Fruit fly (Drosophila melanogaster) whole organism, pupa: ENCODE results near the gene CG7907.

Source experiments
- CG10348 ChIP-seq: fragments of 200-800 bp; sonication (Bioruptor generic); IDR thresholded peaks from 2 replicates; pipeline ENCODE4 v1.3.6; 2022; ENCODE audit warnings: missing biosample characterization, missing genetic modification characterization
- CG12605 ChIP-seq: fragments of 200-800 bp; sonication (Bioruptor generic); IDR thresholded peaks from 2 replicates; pipeline ENCODE4 v1.3.6; 2022; ENCODE audit warnings: missing biosample characterization, missing genetic modification characterization
- CG13204 ChIP-seq: fragments of 200-800 bp; sonication (Bioruptor generic); optimal IDR thresholded peaks from 2 replicates; lab custom pipeline; 2018; ENCODE audit warnings: missing biosample characterization, mild to moderate bottlenecking, missing genetic modification characterization, moderate library complexity
- CG14655 ChIP-seq: fragments of 200-800 bp; sonication (Bioruptor generic); optimal IDR thresholded peaks from 3 replicates; lab custom pipeline; 2017; ENCODE audit warnings: mild to moderate bottlenecking, missing biosample characterization, missing genetic modification reagents, missing genetic modification characterization
- CG15710 ChIP-seq: fragments of 200-800 bp; sonication (Bioruptor generic); optimal IDR thresholded peaks from 2 replicates; lab custom pipeline; 2018; ENCODE audit warnings: missing biosample characterization, mild to moderate bottlenecking, missing genetic modification characterization, moderate library complexity
- CG17806 ChIP-seq: fragments of 200-800 bp; sonication (Bioruptor generic); optimal IDR thresholded peaks from 2 replicates; lab custom pipeline; 2018; ENCODE audit warnings: missing biosample characterization, mild to moderate bottlenecking, missing genetic modification characterization, moderate library complexity
- CG32121 ChIP-seq: fragments of 200-800 bp; sonication (Bioruptor generic); IDR thresholded peaks from 2 replicates; pipeline ENCODE4 v1.3.6; 2022; ENCODE audit warnings: missing biosample characterization, missing genetic modification characterization
- CG34367 ChIP-seq: fragments of 200-800 bp; sonication (Bioruptor generic); optimal IDR thresholded peaks from 2 replicates; lab custom pipeline; 2018; ENCODE audit warnings: missing biosample characterization, mild to moderate bottlenecking, missing genetic modification characterization
- CG4496 ChIP-seq: fragments of 200-800 bp; sonication (Bioruptor generic); IDR thresholded peaks from 3 replicates; pipeline ENCODE4 v1.3.6; 2022; ENCODE audit warnings: missing biosample characterization, missing genetic modification characterization
- CG8159 ChIP-seq: fragments of 200-800 bp; sonication (Bioruptor generic); optimal IDR thresholded peaks from 3 replicates; lab custom pipeline; 2018; ENCODE audit warnings: missing biosample characterization, mild to moderate bottlenecking, missing genetic modification characterization, moderate library complexity
- CG8301 ChIP-seq: fragments of 200-800 bp; sonication (Bioruptor generic); optimal IDR thresholded peaks from 2 replicates; lab custom pipeline; 2018; ENCODE audit warnings: missing biosample characterization, mild to moderate bottlenecking, missing genetic modification characterization
- CG9948 ChIP-seq: fragments of 200-800 bp; sonication (Bioruptor generic); optimal IDR thresholded peaks from 2 replicates; lab custom pipeline; 2018; ENCODE audit warnings: missing biosample characterization, mild to moderate bottlenecking, missing genetic modification characterization, moderate library complexity
- D1 ChIP-seq: fragments of 200-800 bp; sonication (Bioruptor generic); optimal IDR thresholded peaks from 2 replicates; lab custom pipeline; 2018; ENCODE audit warnings: missing biosample characterization, mild to moderate bottlenecking, missing genetic modification characterization, moderate library complexity
- EcR ChIP-seq: fragments of 200-800 bp; sonication (Bioruptor generic); optimal IDR thresholded peaks from 3 replicates; lab custom pipeline; 2019; ENCODE audit warnings: missing biosample characterization, missing genetic modification characterization, mild to moderate bottlenecking, moderate library complexity, missing genetic modification reagents
- Ets98B ChIP-seq: fragments of 200-800 bp; sonication (Bioruptor generic); IDR thresholded peaks from 2 replicates; pipeline ENCODE4 v1.3.6; 2022; ENCODE audit warnings: missing biosample characterization, missing genetic modification characterization
- Pif1A ChIP-seq: fragments of 200-800 bp; sonication (Bioruptor generic); optimal IDR thresholded peaks from 3 replicates; lab custom pipeline; 2016; ENCODE audit warnings: missing biosample characterization, missing genetic modification characterization
- Pif1B ChIP-seq: fragments of 200-800 bp; sonication (Bioruptor generic); optimal IDR thresholded peaks from 3 replicates; lab custom pipeline; 2016; ENCODE audit warnings: missing biosample characterization, missing genetic modification characterization
- Snoo ChIP-seq: fragments of 200-800 bp; sonication (Bioruptor generic); optimal IDR thresholded peaks from 3 replicates; lab custom pipeline; 2017; ENCODE audit warnings: missing biosample characterization, mild to moderate bottlenecking, missing genetic modification characterization, inconsistent platforms
- fd96Ca ChIP-seq: fragments of 200-800 bp; sonication (Bioruptor generic); IDR thresholded peaks from 3 replicates; pipeline ENCODE4 v1.3.6; 2022; ENCODE audit warnings: missing biosample characterization, missing genetic modification characterization
- gl ChIP-seq: fragments of 200-800 bp; sonication (Bioruptor generic); optimal IDR thresholded peaks from 2 replicates; lab custom pipeline; 2018; ENCODE audit warnings: missing biosample characterization, mild to moderate bottlenecking, missing genetic modification characterization
- rn ChIP-seq: fragments of 200-800 bp; sonication (Bioruptor generic); IDR thresholded peaks from 2 replicates; pipeline ENCODE4 v1.3.6; 2022; ENCODE audit warnings: missing biosample characterization, missing genetic modification characterization

CG7907 gene

DNA sequence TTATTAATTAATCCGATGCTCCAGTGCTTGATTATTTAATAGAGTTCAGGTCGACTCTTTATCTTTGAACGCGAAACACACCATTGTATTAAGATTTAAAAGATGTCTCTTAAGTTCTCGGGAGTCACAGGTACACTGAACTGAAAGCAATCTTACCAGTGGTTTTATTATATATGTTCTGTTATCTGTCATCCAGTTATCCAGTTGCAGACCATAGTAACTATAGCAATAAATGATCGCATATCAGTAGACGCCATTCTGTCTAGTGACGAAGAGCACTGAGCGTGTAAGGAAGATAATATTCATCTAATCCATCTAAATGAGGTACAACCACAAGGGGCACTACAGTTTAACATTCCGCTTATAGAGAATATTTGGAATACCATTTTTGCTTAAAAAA is 3.9 kb upstream of the CG7907 start, which contains the start of gene Ugt49B2:
Gene Ugt49B2 (minus strand): TSS at position 101 of the 400 bp plus-strand sequence.
- no peak for TF ChIP-seq CG34367 (tag; lab: Kevin White, UChicago)
- no peak for TF ChIP-seq rn
- no peak for TF ChIP-seq CG12605
- no peak for TF ChIP-seq EcR (GFP tag; lab: Kevin White, UChicago)
- no peak for TF ChIP-seq gl
- no peak for TF ChIP-seq Pif1A
- TF ChIP-seq CG13204, result no peak
- no peak for TF ChIP-seq CG9948 (tag; lab: Kevin White, UChicago)
- TF ChIP-seq CG10348, result no peak
- no peak for TF ChIP-seq Snoo (tag; lab: Kevin White, UChicago)
- TF ChIP-seq fd96Ca (GFP tag; lab: Robert Waterston, UW), result no peak
- no peak for TF ChIP-seq Pif1B (GFP tag; lab: Kevin White, UChicago)
- TF ChIP-seq CG32121, result no peak
- TF ChIP-seq CG14655 (GFP tag; lab: Kevin White, UChicago), result no peak
- TF ChIP-seq CG4496, result no peak
- TF ChIP-seq CG15710 (tag; lab: Kevin White, UChicago), result no peak
- no peak for TF ChIP-seq CG17806

DNA sequence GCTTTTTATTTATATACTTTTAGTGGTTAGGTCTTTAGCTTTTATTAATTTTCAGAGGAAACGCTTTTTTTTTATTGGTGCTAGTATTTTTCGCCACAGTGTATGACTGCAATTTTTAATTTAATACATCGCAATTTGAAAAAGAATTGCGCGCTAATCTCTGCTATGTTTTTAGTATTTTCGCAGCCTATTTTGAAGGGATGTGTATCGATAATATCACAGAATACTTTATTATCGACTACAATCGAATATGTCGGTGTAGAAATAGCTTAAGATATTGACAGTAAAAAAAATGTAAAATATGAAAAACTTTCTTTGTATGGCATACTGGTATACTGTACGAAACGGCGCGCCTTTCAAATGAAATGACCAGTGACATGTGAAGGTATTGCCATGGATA is 3.2 kb downstream of the CG7907 start:
- TF ChIP-seq gl, result no peak
- TF ChIP-seq rn, result no peak
- no peak for TF ChIP-seq CG10348
- no peak for TF ChIP-seq Pif1B (GFP tag; lab: Kevin White, UChicago)
- TF ChIP-seq CG9948 (tag; lab: Kevin White, UChicago), result no peak
- no peak for TF ChIP-seq CG8159
- TF ChIP-seq CG12605, result no peak
- TF ChIP-seq CG34367 (tag; lab: Kevin White, UChicago), result no peak
- no peak for TF ChIP-seq CG8301 (tag; lab: Kevin White, UChicago)
- no peak for TF ChIP-seq CG17806
- no peak for TF ChIP-seq Pif1A
- TF ChIP-seq Ets98B (GFP tag; lab: Robert Waterston, UW), result no peak
- TF ChIP-seq, all 21 proteins: peak for 0

DNA sequence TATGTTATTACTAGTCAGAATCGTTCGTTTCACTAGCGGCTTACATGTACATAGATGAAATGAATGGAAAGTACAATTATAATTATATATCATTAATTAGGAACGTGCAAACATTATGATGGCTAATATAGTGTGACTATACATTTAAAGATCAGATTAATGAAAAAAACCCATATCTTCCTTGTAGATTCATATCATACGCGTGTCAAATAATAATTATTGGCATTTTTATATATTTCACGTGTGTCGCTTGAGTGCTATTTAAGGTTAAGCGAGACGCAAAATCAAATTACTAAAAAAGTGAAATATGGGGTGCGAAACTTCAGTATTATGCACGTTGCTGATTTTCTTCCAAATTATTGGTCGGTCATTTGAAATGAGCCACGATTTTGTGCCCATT is 3.6 kb downstream of the CG7907 start, which contains the start of gene CheB93a:
Gene CheB93a (plus strand): TSS at position 301 of the 400 bp plus-strand sequence.
- TF ChIP-seq Snoo (tag; lab: Kevin White, UChicago) (no peak), CG10348 (no peak), gl (no peak), Pif1B (GFP tag; lab: Kevin White, UChicago) (no peak), CG34367 (tag; lab: Kevin White, UChicago) (no peak), CG32121 (no peak), D1 (tag; lab: Kevin White, UChicago) (no peak), fd96Ca (GFP tag; lab: Robert Waterston, UW) (no peak), CG4496 (no peak), CG15710 (tag; lab: Kevin White, UChicago) (no peak), CG12605 (no peak), CG8159 (no peak), Pif1A (no peak), CG14655 (GFP tag; lab: Kevin White, UChicago) (no peak), CG13204 (no peak), EcR (GFP tag; lab: Kevin White, UChicago) (no peak), CG8301 (tag; lab: Kevin White, UChicago) (no peak), CG9948 (tag; lab: Kevin White, UChicago) (no peak), CG17806 (no peak), Ets98B (GFP tag; lab: Robert Waterston, UW) (no peak)

DNA sequence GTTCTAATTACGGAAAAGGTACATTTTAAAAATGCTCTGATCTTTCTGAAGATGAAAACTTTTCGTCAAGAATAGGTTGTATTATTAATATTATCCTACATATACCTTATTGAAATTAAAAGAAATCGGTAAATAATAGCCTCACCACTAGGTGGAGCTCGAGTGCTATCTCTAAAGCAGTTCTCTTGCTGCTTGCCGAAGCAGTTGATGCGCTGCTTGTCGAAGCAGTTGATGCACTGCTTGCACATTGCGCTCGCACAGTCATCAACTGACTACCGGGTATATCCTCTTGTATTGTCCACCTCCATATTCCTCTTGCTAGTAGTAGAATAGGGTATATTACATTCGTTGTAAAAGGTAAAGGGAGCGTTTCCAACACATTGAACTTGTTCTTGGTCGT is 4.8 kb downstream of the CG7907 start:
- no peak for TF ChIP-seq CG14655 (GFP tag; lab: Kevin White, UChicago)
- TF ChIP-seq CG32121, result no peak
- no peak for TF ChIP-seq EcR (GFP tag; lab: Kevin White, UChicago)
- TF ChIP-seq CG9948 (tag; lab: Kevin White, UChicago), result no peak
- no peak for TF ChIP-seq CG13204
- no peak for TF ChIP-seq CG34367 (tag; lab: Kevin White, UChicago)
- TF ChIP-seq Ets98B (GFP tag; lab: Robert Waterston, UW), result no peak
- no peak for TF ChIP-seq CG12605
- TF ChIP-seq CG15710 (tag; lab: Kevin White, UChicago), result no peak
- TF ChIP-seq CG8159, result no peak
- TF ChIP-seq CG4496, result no peak
- no peak for TF ChIP-seq CG10348

DNA sequence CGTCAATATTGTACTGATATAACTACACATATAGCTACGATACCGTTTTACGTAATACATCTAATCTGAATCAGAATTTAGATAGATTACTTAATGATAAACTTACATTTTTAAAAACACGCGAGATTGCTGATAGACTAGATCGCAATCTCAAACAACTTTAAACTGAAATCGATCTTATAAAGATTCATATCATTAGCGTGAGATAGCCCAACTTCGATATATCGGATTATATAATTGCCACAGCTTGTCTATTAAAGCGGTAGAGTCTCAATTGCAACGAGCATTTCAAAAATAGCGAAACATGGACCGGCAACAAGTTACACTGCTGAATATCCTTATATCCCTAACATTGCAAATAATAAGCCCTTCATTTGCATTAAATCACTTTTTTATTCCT is 5.3 kb downstream of the CG7907 start, which contains the start of gene CheB93b:
Gene CheB93b (plus strand): TSS at position 301 of the 400 bp plus-strand sequence.
- no peak for TF ChIP-seq CG8159
- no peak for TF ChIP-seq gl
- no peak for TF ChIP-seq CG17806
- no peak for TF ChIP-seq CG10348
- no peak for TF ChIP-seq fd96Ca (GFP tag; lab: Robert Waterston, UW)
- TF ChIP-seq D1 (tag; lab: Kevin White, UChicago), result no peak

DNA sequence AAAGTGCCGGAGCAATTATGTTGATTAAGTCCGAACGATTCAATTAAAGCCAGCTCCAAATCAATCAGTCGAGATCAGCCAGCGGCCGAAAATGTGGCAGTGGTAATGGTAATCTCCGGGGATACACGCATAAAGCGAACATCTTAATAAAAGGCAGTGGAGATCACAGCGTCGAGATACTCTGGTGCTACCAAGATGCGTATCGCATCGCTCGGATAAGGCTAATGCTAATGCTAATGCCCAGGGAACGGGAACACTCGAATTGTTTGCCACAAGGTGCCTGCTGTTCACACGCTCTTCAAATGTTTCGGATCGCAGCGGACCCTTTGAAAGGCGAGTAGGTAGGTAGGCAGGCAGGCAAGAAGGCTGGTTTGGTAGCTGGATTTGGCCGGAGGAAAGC is 10.6 kb downstream of the CG7907 start:
- TF ChIP-seq CG17806 (no peak), fd96Ca (GFP tag; lab: Robert Waterston, UW) (no peak), CG10348 (no peak), CG32121 (no peak), CG4496 (no peak), Pif1A (no peak)

DNA sequence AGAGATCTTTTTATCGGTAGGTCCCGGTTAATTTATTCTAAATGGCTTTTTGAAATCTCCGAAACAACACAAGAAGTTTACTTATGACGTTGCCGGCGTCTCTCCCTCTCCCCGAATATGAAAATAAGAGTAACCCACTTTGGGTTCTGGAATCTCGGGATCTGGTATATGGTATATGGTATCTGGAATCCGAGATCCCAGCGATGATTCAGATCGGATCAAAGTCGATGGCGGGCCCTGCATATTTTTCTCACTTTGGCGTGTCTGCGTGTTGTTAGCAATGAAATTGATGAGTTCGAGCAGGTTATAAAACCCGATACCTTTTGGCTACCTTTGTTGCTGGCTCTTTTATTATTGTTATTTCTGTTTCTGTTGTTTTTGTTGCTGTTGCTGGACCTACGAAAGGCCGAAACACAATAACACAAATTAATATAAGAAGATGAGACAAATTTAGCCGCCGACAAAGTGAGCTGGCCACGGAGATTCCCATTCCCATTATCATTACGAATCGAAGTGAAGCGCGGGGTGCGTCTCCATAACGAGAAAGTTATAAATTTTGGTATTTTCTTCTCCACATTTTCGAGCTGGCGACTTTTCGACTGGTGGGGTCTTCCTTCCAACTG is 11.6 kb downstream of the CG7907 start:
- no peak for TF ChIP-seq Pif1A
- TF ChIP-seq, all 21 proteins: peak for 0
